Worm (Caenorhabditis elegans) whole organism, early embryonic: ENCODE data around the gene clec-242.
"Not testable (repeated sequence)": the region's sequence is repeated elsewhere in the genome, so short reads cannot be mapped to it uniquely, and the experiment has no call there.

ENCODE experiments used
- B0310.2 ChIP-seq: sonication (generic microtip); optimal IDR thresholded peaks from 2 replicates; lab custom pipeline; 2016; ENCODE audit warnings: mild to moderate bottlenecking, missing genetic modification characterization, missing compliant biosample characterization
- F13C5.2 ChIP-seq: sonication (generic microtip); optimal IDR thresholded peaks from 2 replicates; lab custom pipeline; 2017; ENCODE audit warnings: mild to moderate bottlenecking, missing genetic modification characterization, inconsistent platforms, missing compliant biosample characterization
- aly-1 ChIP-seq: sonication (generic microtip); optimal IDR thresholded peaks from 2 replicates; lab custom pipeline; 2016; ENCODE audit warnings: missing genetic modification characterization, missing compliant biosample characterization
- ama-1 ChIP-seq: fragments of 150-350 bp; optimal IDR thresholded peaks from 2 replicates; lab custom pipeline; 2014
- ceh-13 ChIP-seq: fragments of 200-800 bp; sonication (Bioruptor generic); optimal IDR thresholded peaks from 2 replicates; lab custom pipeline; 2018; ENCODE audit warnings: mild to moderate bottlenecking, missing genetic modification characterization, missing compliant biosample characterization
- ceh-36 ChIP-seq: sonication (generic microtip); optimal IDR thresholded peaks from 2 replicates; lab custom pipeline; 2016; ENCODE audit warnings: missing genetic modification characterization, inconsistent platforms, missing compliant biosample characterization
- ets-7 ChIP-seq: sonication (generic microtip); optimal IDR thresholded peaks from 2 replicates; lab custom pipeline; 2016; ENCODE audit warnings: missing genotype, missing genetic modification characterization, missing compliant biosample characterization
- flt-1 ChIP-seq: fragments of 200-800 bp; sonication (Bioruptor generic); IDR thresholded peaks from 2 replicates; pipeline ENCODE4 v1.3.6; 2022; ENCODE audit warnings: missing genetic modification characterization, missing compliant biosample characterization
- hmbx-1 ChIP-seq: sonication (generic microtip); optimal IDR thresholded peaks from 2 replicates; lab custom pipeline; 2016; ENCODE audit warnings: mild to moderate bottlenecking, missing genetic modification characterization, missing compliant biosample characterization
- hmg-4 ChIP-seq: fragments of 200-800 bp; sonication (Bioruptor generic); optimal IDR thresholded peaks from 2 replicates; lab custom pipeline; 2018; ENCODE audit warnings: mild to moderate bottlenecking, missing genetic modification characterization, missing compliant biosample characterization
- hnd-1 ChIP-seq: sonication (generic microtip); optimal IDR thresholded peaks from 2 replicates; lab custom pipeline; 2016; ENCODE audit warnings: missing genetic modification characterization, missing compliant biosample characterization
- pes-1 ChIP-seq: fragments of 200-800 bp; sonication (Bioruptor generic); IDR thresholded peaks from 2 replicates; pipeline ENCODE4 v1.3.6; 2022; ENCODE audit warnings: missing genetic modification reagents, missing genetic modification characterization, missing compliant biosample characterization
- scrt-1 ChIP-seq: fragments of 200-800 bp; sonication (Bioruptor generic); IDR thresholded peaks from 2 replicates; pipeline ENCODE4 v1.3.6; 2022; ENCODE audit warnings: missing genetic modification characterization, missing compliant biosample characterization
- sea-1 ChIP-seq: fragments of 200-800 bp; sonication (Bioruptor generic); conservative IDR thresholded peaks from 2 replicates; pipeline ENCODE4 v1.3.6; 2022; ENCODE audit warnings: missing genetic modification characterization, missing compliant biosample characterization
- tbx-11 ChIP-seq: fragments of 200-800 bp; sonication (Bioruptor generic); IDR thresholded peaks from 2 replicates; pipeline ENCODE4 v1.3.6; 2022; ENCODE audit warnings: missing genetic modification characterization, missing compliant biosample characterization
- tbx-37 ChIP-seq: fragments of 200-800 bp; sonication (Bioruptor generic); conservative IDR thresholded peaks from 2 replicates; pipeline ENCODE4 v1.3.6; 2022; ENCODE audit warnings: missing genetic modification reagents, missing genetic modification characterization, missing compliant biosample characterization
- tra-4 ChIP-seq: sonication (generic microtip); optimal IDR thresholded peaks from 2 replicates; lab custom pipeline; 2017; ENCODE audit warnings: missing genetic modification characterization, missing compliant biosample characterization

Gene clec-242

ce11 chrV:17258868-17259267 lies 13.6 kb upstream of the clec-242 start, which contains the start of gene fbxa-85:
TSS of gene fbxa-85 (plus strand) at chrV:17259168.
- TF ChIP-seq flt-1: no peak

- no peak for TF ChIP-seq scrt-1 (GFP tag; lab: Robert Waterston, UW)
- no peak for TF ChIP-seq ama-1 (lab: Kevin White, UChicago)
- TF ChIP-seq ets-7 (tag; lab: Kevin White, UChicago): no peak
Measured at ce11 chrV:17258244-17258643, 12.9 kb upstream of the clec-242 start.

ce11 chrV:17257637-17258036 lies 12.3 kb upstream of the clec-242 start:
- TF ChIP-seq pes-1 (no peak), aly-1 (tag; lab: Kevin White, UChicago) (no peak), F13C5.2 (no peak), tra-4 (tag; lab: Kevin White, UChicago) (no peak), tbx-37 (GFP tag; lab: Robert Waterston, UW) (no peak), flt-1 (no peak), ama-1 (lab: Kevin White, UChicago) (no peak), hmg-4 (GFP tag; lab: Kevin White, UChicago) (no peak), tbx-11 (GFP tag; lab: Robert Waterston, UW) (no peak), B0310.2 (tag; lab: Kevin White, UChicago) (no peak), ceh-13 (GFP tag; lab: Kevin White, UChicago) (no peak), sea-1 (GFP tag; lab: Robert Waterston, UW) (no peak), scrt-1 (GFP tag; lab: Robert Waterston, UW) (no peak), hnd-1 (tag; lab: Kevin White, UChicago) (no peak), hmbx-1 (tag; lab: Kevin White, UChicago) (no peak)

ce11 chrV:17255454-17255853 lies 10.1 kb upstream of the clec-242 start, which contains the start of gene srh-115:
TSS of gene srh-115 (plus strand) at chrV:17255754.
- no peak for TF ChIP-seq ama-1 (lab: Kevin White, UChicago)

- not testable (repeated sequence) for TF ChIP-seq tra-4 (tag; lab: Kevin White, UChicago); F13C5.2; tbx-37 (GFP tag; lab: Robert Waterston, UW)
Measured at ce11 chrV:17255028-17255427, 9.7 kb upstream of the clec-242 start, which contains the start of gene srh-116. TSS of gene srh-116 (minus strand) at chrV:17255128.

- TF ChIP-seq B0310.2 (tag; lab: Kevin White, UChicago): no peak
- no peak for TF ChIP-seq aly-1 (tag; lab: Kevin White, UChicago)
- TF ChIP-seq tbx-11 (GFP tag; lab: Robert Waterston, UW): no peak
- TF ChIP-seq scrt-1 (GFP tag; lab: Robert Waterston, UW): no peak
- no peak for TF ChIP-seq hmg-4 (GFP tag; lab: Kevin White, UChicago)
- TF ChIP-seq F13C5.2: no peak
- no peak for TF ChIP-seq tbx-37 (GFP tag; lab: Robert Waterston, UW)
- TF ChIP-seq flt-1: no peak
- TF ChIP-seq hmbx-1 (tag; lab: Kevin White, UChicago): no peak
- no peak for TF ChIP-seq hnd-1 (tag; lab: Kevin White, UChicago)
- no peak for TF ChIP-seq tra-4 (tag; lab: Kevin White, UChicago)
- TF ChIP-seq ceh-13 (GFP tag; lab: Kevin White, UChicago): no peak
- no peak for TF ChIP-seq ets-7 (tag; lab: Kevin White, UChicago)
- TF ChIP-seq sea-1 (GFP tag; lab: Robert Waterston, UW): no peak
- TF ChIP-seq ceh-36 (tag; lab: Kevin White, UChicago): no peak
- TF ChIP-seq pes-1: no peak
- no peak for TF ChIP-seq ama-1 (lab: Kevin White, UChicago)
Measured at ce11 chrV:17251364-17251961, 6.2 kb upstream of the clec-242 start, which contains the start of gene Y61B8A.6. TSS of gene Y61B8A.6 (plus strand) at chrV:17251911.

- TF ChIP-seq ceh-36 (tag; lab: Kevin White, UChicago): no peak
- no peak for TF ChIP-seq hmbx-1 (tag; lab: Kevin White, UChicago)
- no peak for TF ChIP-seq flt-1
- TF ChIP-seq ets-7 (tag; lab: Kevin White, UChicago): no peak
- no peak for TF ChIP-seq hmg-4 (GFP tag; lab: Kevin White, UChicago)
- TF ChIP-seq aly-1 (tag; lab: Kevin White, UChicago): no peak
- TF ChIP-seq tbx-37 (GFP tag; lab: Robert Waterston, UW): no peak
- TF ChIP-seq tra-4 (tag; lab: Kevin White, UChicago): no peak
- no peak for TF ChIP-seq ceh-13 (GFP tag; lab: Kevin White, UChicago)
- TF ChIP-seq hnd-1 (tag; lab: Kevin White, UChicago): no peak
- no peak for TF ChIP-seq scrt-1 (GFP tag; lab: Robert Waterston, UW)
- TF ChIP-seq pes-1: no peak
- no peak for TF ChIP-seq tbx-11 (GFP tag; lab: Robert Waterston, UW)
- TF ChIP-seq F13C5.2: no peak
- no peak for TF ChIP-seq ama-1 (lab: Kevin White, UChicago)
- no peak for TF ChIP-seq B0310.2 (tag; lab: Kevin White, UChicago)
- no peak for TF ChIP-seq sea-1 (GFP tag; lab: Robert Waterston, UW)
Measured at ce11 chrV:17248915-17249314, 3.6 kb upstream of the clec-242 start, which contains the start of gene clec-243. TSS of gene clec-243 (minus strand) at chrV:17249015.

- TF ChIP-seq pes-1 (no peak), ama-1 (lab: Kevin White, UChicago) (no peak), hnd-1 (tag; lab: Kevin White, UChicago) (no peak), tbx-37 (GFP tag; lab: Robert Waterston, UW) (no peak), ceh-36 (tag; lab: Kevin White, UChicago) (no peak), hmg-4 (GFP tag; lab: Kevin White, UChicago) (no peak), sea-1 (GFP tag; lab: Robert Waterston, UW) (no peak), ets-7 (tag; lab: Kevin White, UChicago) (no peak), aly-1 (tag; lab: Kevin White, UChicago) (no peak), F13C5.2 (no peak), B0310.2 (tag; lab: Kevin White, UChicago) (no peak), tra-4 (tag; lab: Kevin White, UChicago) (no peak)
Measured at ce11 chrV:17243016-17243415, 2.3 kb downstream of the clec-242 start.
